Worm (Caenorhabditis elegans) whole organism, late embryonic: ENCODE measurements around the gene Y67H2A.7.

ENCODE experiments used
- fkh-10 ChIP-seq: fragments of 150-350 bp; optimal IDR thresholded peaks from 2 replicates; lab custom pipeline; 2014; ENCODE audit warnings: missing biosample characterization, missing genetic modification reagents, missing genetic modification characterization
- hlh-6 ChIP-seq: sonication (generic microtip); optimal IDR thresholded peaks from 2 replicates; lab custom pipeline; 2016; ENCODE audit warnings: missing genotype, missing genetic modification characterization, missing compliant biosample characterization
- pha-4 ChIP-seq: fragments of 150-350 bp; optimal IDR thresholded peaks from 2 replicates; lab custom pipeline; 2018; ENCODE audit warnings: missing biosample characterization, missing genetic modification reagents, missing genetic modification characterization
- rnt-1 ChIP-seq: sonication (generic microtip); optimal IDR thresholded peaks from 2 replicates; lab custom pipeline; 2016; ENCODE audit warnings: missing genetic modification characterization, missing compliant biosample characterization

- no peak for TF ChIP-seq fkh-10 (GFP tag; lab: Kevin White, UChicago)
- TF ChIP-seq rnt-1 = no peak
- TF ChIP-seq pha-4 (tag; lab: Kevin White, UChicago) = no peak
- TF ChIP-seq hlh-6 = no peak
Measured at ce11 chrIV:13314181-13314580, 10.6 kb downstream of the Y67H2A.7 start.
